Fruit fly (Drosophila melanogaster) whole organism, embryonic: ENCODE results near the gene eas.

ENCODE experiments used
- Adf1 ChIP-seq: fragments of 200-800 bp; sonication (Bioruptor generic); IDR thresholded peaks from 2 replicates; pipeline ENCODE4 v1.3.6; 2022; ENCODE audit warnings: missing biosample characterization, missing genetic modification characterization
- Asciz ChIP-seq: fragments of 200-800 bp; sonication (Bioruptor generic); optimal IDR thresholded peaks from 2 replicates; lab custom pipeline; 2017; ENCODE audit warnings: missing biosample characterization, mild to moderate bottlenecking, missing genetic modification characterization, missing genetic modification reagents
- CG10321 ChIP-seq: fragments of 200-800 bp; sonication (Bioruptor generic); IDR thresholded peaks from 2 replicates; pipeline ENCODE4 v1.3.6; 2022; ENCODE audit warnings: missing biosample characterization, missing genetic modification characterization
- CG11695 ChIP-seq: fragments of 200-800 bp; sonication (Bioruptor generic); IDR thresholded peaks from 3 replicates; pipeline ENCODE4 v1.3.6; 2022; ENCODE audit warnings: missing biosample characterization, missing genetic modification characterization
- CG11723 ChIP-seq: fragments of 200-800 bp; sonication (Bioruptor generic); optimal IDR thresholded peaks from 2 replicates; lab custom pipeline; 2017; ENCODE audit warnings: missing biosample characterization, mild to moderate bottlenecking, missing genetic modification characterization
- CG13624 ChIP-seq: fragments of 200-800 bp; sonication (Bioruptor generic); optimal IDR thresholded peaks from 2 replicates; lab custom pipeline; 2016; ENCODE audit warnings: missing biosample characterization, missing genetic modification characterization
- CG15696 ChIP-seq: fragments of 200-800 bp; sonication (Bioruptor generic); optimal IDR thresholded peaks from 2 replicates; lab custom pipeline; 2019; ENCODE audit warnings: missing biosample characterization, mild to moderate bottlenecking, missing genetic modification characterization, moderate library complexity
- CG16815 ChIP-seq: fragments of 200-800 bp; sonication (Bioruptor generic); optimal IDR thresholded peaks from 3 replicates; lab custom pipeline; 2017; ENCODE audit warnings: missing biosample characterization, mild to moderate bottlenecking, missing genetic modification characterization
- CG17568 ChIP-seq: fragments of 200-800 bp; sonication (Bioruptor generic); optimal IDR thresholded peaks from 2 replicates; lab custom pipeline; 2018; ENCODE audit warnings: missing biosample characterization, mild to moderate bottlenecking, missing genetic modification characterization, moderate library complexity
- CG2116 ChIP-seq: fragments of 200-800 bp; sonication (Bioruptor generic); optimal IDR thresholded peaks from 3 replicates; lab custom pipeline; 2018; ENCODE audit warnings: missing biosample characterization, mild to moderate bottlenecking, missing genetic modification characterization
- CG2120 ChIP-seq: fragments of 200-800 bp; sonication (Bioruptor generic); optimal IDR thresholded peaks from 3 replicates; lab custom pipeline; 2016; ENCODE audit warnings: missing biosample characterization, missing genetic modification characterization
- CG2199 ChIP-seq: fragments of 200-800 bp; sonication (Bioruptor generic); IDR thresholded peaks from 3 replicates; pipeline ENCODE4 v1.3.6; 2022; ENCODE audit warnings: missing biosample characterization, missing genetic modification characterization
- CG4404 ChIP-seq: fragments of 200-800 bp; sonication (Bioruptor generic); IDR thresholded peaks from 2 replicates; pipeline ENCODE4 v1.3.6; 2022; ENCODE audit warnings: missing biosample characterization, missing genetic modification characterization
- CG4424 ChIP-seq: fragments of 200-800 bp; sonication (Bioruptor generic); optimal IDR thresholded peaks from 3 replicates; lab custom pipeline; 2016; ENCODE audit warnings: missing biosample characterization, missing genetic modification characterization
- CG4820 ChIP-seq: fragments of 200-800 bp; sonication (Bioruptor generic); optimal IDR thresholded peaks from 3 replicates; lab custom pipeline; 2016; ENCODE audit warnings: missing biosample characterization, missing genetic modification characterization
- CG5180 ChIP-seq: fragments of 200-800 bp; sonication (Bioruptor generic); optimal IDR thresholded peaks from 3 replicates; lab custom pipeline; 2017; ENCODE audit warnings: missing biosample characterization, missing genetic modification characterization, mild to moderate bottlenecking, moderate library complexity, missing genetic modification reagents
- CG6254 ChIP-seq: fragments of 200-800 bp; sonication (Bioruptor generic); optimal IDR thresholded peaks from 3 replicates; lab custom pipeline; 2017; ENCODE audit warnings: mild to moderate bottlenecking, missing biosample characterization, missing genetic modification reagents, missing genetic modification characterization
- CG6654 ChIP-seq: fragments of 200-800 bp; sonication (Bioruptor generic); optimal IDR thresholded peaks from 2 replicates; lab custom pipeline; 2017; ENCODE audit warnings: missing biosample characterization, mild to moderate bottlenecking, missing genetic modification characterization
- CG7745 ChIP-seq: fragments of 200-800 bp; sonication (Bioruptor generic); optimal IDR thresholded peaks from 2 replicates; lab custom pipeline; 2018; ENCODE audit warnings: missing biosample characterization, mild to moderate bottlenecking, missing genetic modification characterization, moderate library complexity
- D19A ChIP-seq: fragments of 200-800 bp; optimal IDR thresholded peaks from 3 replicates; lab custom pipeline; 2019; ENCODE audit warnings: missing biosample characterization, mild to moderate bottlenecking, missing genetic modification characterization, moderate library complexity
- Dfd ChIP-seq, 2 experiments: fragments of >200 bp; optimal IDR thresholded peaks; 2 replicates each; lab custom pipeline; 2017; ENCODE audit warnings: missing biosample characterization in 2 of 2, missing genetic modification characterization in 2 of 2
- Dll ChIP-seq: fragments of 200-800 bp; sonication (Bioruptor generic); IDR thresholded peaks from 4 replicates; pipeline ENCODE4 v1.3.6; 2022; ENCODE audit warnings: missing biosample characterization, missing genetic modification characterization; ENCODE audit not compliant: partially characterized antibody
- Doc3 ChIP-seq: fragments of 200-800 bp; sonication (Bioruptor generic); IDR thresholded peaks from 3 replicates; pipeline ENCODE4 v1.3.6; 2022; ENCODE audit warnings: missing biosample characterization, missing genetic modification characterization; ENCODE audit not compliant: partially characterized antibody
- Fer3 ChIP-seq: fragments of 200-800 bp; sonication (Bioruptor generic); optimal IDR thresholded peaks from 2 replicates; lab custom pipeline; 2018; ENCODE audit warnings: missing biosample characterization, mild to moderate bottlenecking, missing genetic modification characterization, moderate library complexity
- GATAe ChIP-seq: fragments of 200-800 bp; sonication (Bioruptor generic); conservative IDR thresholded peaks from 2 replicates; pipeline ENCODE4 v1.3.6; 2022; ENCODE audit warnings: missing biosample characterization, missing genetic modification characterization
- HLH3B ChIP-seq: fragments of 200-800 bp; sonication (Bioruptor generic); IDR thresholded peaks from 2 replicates; pipeline ENCODE4 v1.3.6; 2022; ENCODE audit warnings: missing biosample characterization, missing genetic modification characterization
- Meics ChIP-seq: fragments of 200-800 bp; sonication (Bioruptor generic); optimal IDR thresholded peaks from 2 replicates; lab custom pipeline; 2017; ENCODE audit warnings: missing biosample characterization, mild to moderate bottlenecking, missing genetic modification characterization
- Nf-YB ChIP-seq: fragments of 200-800 bp; sonication (Bioruptor generic); optimal IDR thresholded peaks from 3 replicates; lab custom pipeline; 2019; ENCODE audit warnings: missing biosample characterization, mild to moderate bottlenecking, missing genetic modification characterization, moderate library complexity
- NfI ChIP-seq: fragments of 200-800 bp; sonication (Bioruptor generic); optimal IDR thresholded peaks from 3 replicates; lab custom pipeline; 2018; ENCODE audit warnings: missing biosample characterization, mild to moderate bottlenecking, missing genetic modification characterization, moderate library complexity
- PHDP ChIP-seq: fragments of 200-800 bp; sonication (Bioruptor generic); optimal IDR thresholded peaks from 3 replicates; lab custom pipeline; 2018; ENCODE audit warnings: missing biosample characterization, mild to moderate bottlenecking, missing genetic modification characterization, moderate library complexity
- Ravus ChIP-seq: fragments of 200-800 bp; sonication (Bioruptor generic); IDR thresholded peaks from 2 replicates; pipeline ENCODE4 v1.3.6; 2022; ENCODE audit warnings: missing biosample characterization, missing genetic modification characterization
- Scr ChIP-seq: fragments of 200-800 bp; sonication (Bioruptor generic); IDR thresholded peaks from 2 replicates; pipeline ENCODE4 v1.3.6; 2022; ENCODE audit warnings: missing biosample characterization, missing genetic modification characterization; ENCODE audit not compliant: partially characterized antibody
- Sin3A ChIP-seq: fragments of >200 bp; optimal IDR thresholded peaks from 2 replicates; lab custom pipeline; 2018
- Sry-β ChIP-seq: fragments of 200-800 bp; sonication (Bioruptor generic); optimal IDR thresholded peaks from 2 replicates; lab custom pipeline; 2018; ENCODE audit warnings: missing biosample characterization, mild to moderate bottlenecking, missing genetic modification characterization, moderate library complexity
- Stat92E ChIP-seq, 3 experiments: fragments of >200 bp in 2 of 3; fragments of 200-800 bp in 1 of 3; sonication (Bioruptor generic) in 1 of 3; optimal IDR thresholded peaks; 2 replicates each; lab custom pipeline; 2017 to 2019; ENCODE audit warnings: missing biosample characterization in 3 of 3, missing genetic modification characterization in 3 of 3, mild to moderate bottlenecking in 1 of 3, moderate library complexity in 1 of 3
- ara ChIP-seq: fragments of 200-800 bp; sonication (Bioruptor generic); IDR thresholded peaks from 2 replicates; pipeline ENCODE4 v1.3.6; 2022; ENCODE audit warnings: missing biosample characterization, missing genetic modification characterization
- cas ChIP-seq: fragments of 200-800 bp; sonication (Bioruptor generic); IDR thresholded peaks from 2 replicates; pipeline ENCODE4 v1.3.6; 2022; ENCODE audit warnings: missing biosample characterization, missing genetic modification characterization
- crp ChIP-seq, 2 experiments: fragments of 200-800 bp; sonication (Bioruptor generic); optimal IDR thresholded peaks; 2 replicates in 1 of 2; 3 replicates in 1 of 2; lab custom pipeline; 2017; ENCODE audit warnings: missing biosample characterization in 2 of 2, missing genetic modification characterization in 2 of 2, mild to moderate bottlenecking in 1 of 2, moderate library complexity in 1 of 2
- danr ChIP-seq: fragments of 200-800 bp; sonication (Bioruptor generic); IDR thresholded peaks from 2 replicates; pipeline ENCODE4 v1.3.6; 2022; ENCODE audit warnings: missing biosample characterization, missing genetic modification characterization
- fu2 ChIP-seq: fragments of 200-800 bp; sonication (Bioruptor generic); optimal IDR thresholded peaks from 2 replicates; lab custom pipeline; 2016; ENCODE audit warnings: missing biosample characterization, missing genetic modification characterization
- grau ChIP-seq: fragments of 200-800 bp; optimal IDR thresholded peaks from 3 replicates; lab custom pipeline; 2019; ENCODE audit warnings: missing biosample characterization, mild to moderate bottlenecking, missing genetic modification characterization, moderate library complexity
- jumu ChIP-seq: fragments of 200-800 bp; sonication (Bioruptor generic); optimal IDR thresholded peaks from 3 replicates; lab custom pipeline; 2016; ENCODE audit warnings: missing biosample characterization, missing genetic modification characterization
- kni ChIP-seq: fragments of 200-800 bp; sonication (Bioruptor generic); optimal IDR thresholded peaks from 3 replicates; lab custom pipeline; 2017; ENCODE audit warnings: mild to moderate bottlenecking, missing biosample characterization, missing genetic modification reagents, missing genetic modification characterization
- lmd ChIP-seq: fragments of 200-800 bp; sonication (Bioruptor generic); IDR thresholded peaks from 2 replicates; pipeline ENCODE4 v1.3.6; 2022; ENCODE audit warnings: missing biosample characterization, missing genetic modification characterization
- pb ChIP-seq: fragments of 200-800 bp; sonication (Bioruptor generic); optimal IDR thresholded peaks from 3 replicates; lab custom pipeline; 2016; ENCODE audit warnings: missing biosample characterization, missing genetic modification characterization
- pnt ChIP-seq: fragments of 200-800 bp; sonication (Bioruptor generic); optimal IDR thresholded peaks from 3 replicates; lab custom pipeline; 2016; ENCODE audit warnings: missing biosample characterization, missing genetic modification characterization
- repo ChIP-seq: fragments of 200-800 bp; sonication (Bioruptor generic); optimal IDR thresholded peaks from 2 replicates; lab custom pipeline; 2016; ENCODE audit warnings: missing biosample characterization, missing genetic modification characterization
- sd ChIP-seq: fragments of 200-800 bp; sonication (Bioruptor generic); optimal IDR thresholded peaks from 3 replicates; lab custom pipeline; 2018; ENCODE audit warnings: missing biosample characterization, mild to moderate bottlenecking, missing genetic modification characterization, moderate library complexity
- sqz ChIP-seq: fragments of 200-800 bp; sonication (Bioruptor generic); optimal IDR thresholded peaks from 3 replicates; lab custom pipeline; 2018; ENCODE audit warnings: missing biosample characterization, mild to moderate bottlenecking, missing genetic modification characterization
- trh ChIP-seq: fragments of 200-800 bp; sonication (Bioruptor generic); optimal IDR thresholded peaks from 2 replicates; lab custom pipeline; 2016; ENCODE audit warnings: missing biosample characterization, missing genetic modification characterization

eas gene

DNA sequence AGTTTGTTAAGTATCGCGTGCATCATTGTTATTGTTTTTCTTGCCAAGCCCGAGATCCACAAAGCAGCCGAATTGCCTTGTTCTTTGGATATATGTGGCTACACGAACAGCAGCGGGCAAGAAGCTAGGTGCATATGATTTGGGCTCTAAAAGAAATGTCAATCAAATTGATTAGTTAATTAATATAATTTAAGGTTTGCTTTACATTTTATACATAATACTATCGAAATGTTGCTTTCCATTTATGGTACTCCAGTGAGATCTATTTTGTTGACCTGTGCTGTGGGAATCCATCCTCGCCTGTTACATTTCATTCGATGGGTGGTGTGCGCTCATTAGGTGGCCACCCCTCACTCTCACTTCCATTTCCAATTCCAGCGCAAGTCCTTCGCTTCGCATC, 14.7 kb upstream of the eas start (continued):
- peak; percentile 48 for TF ChIP-seq sqz
- TF ChIP-seq CG6254: peak; percentile 72
- TF ChIP-seq CG11695 (GFP tag; lab: Robert Waterston, UW): peak; percentile 78
- TF ChIP-seq jumu (GFP tag; lab: Kevin White, UChicago): peak; percentile 41
- TF ChIP-seq GATAe (GFP tag; lab: Robert Waterston, UW): no peak; the same call in 1 of the 2 replicates
- peak; percentile 42 for TF ChIP-seq Ravus (GFP tag; lab: Robert Waterston, UW)
- TF ChIP-seq Scr (GFP tag; lab: Robert Waterston, UW): no peak
- peak; percentile 77 for TF ChIP-seq CG4424
- peak; percentile 68 for TF ChIP-seq CG4404
- peak; percentile 81 for TF ChIP-seq grau (tag; lab: Kevin White, UChicago)
- peak; percentile 79 for TF ChIP-seq HLH3B
- TF ChIP-seq PHDP: peak; percentile 82
- TF ChIP-seq kni (GFP tag; lab: Kevin White, UChicago): no peak
- TF ChIP-seq Dfd (GFP tag; optimal IDR thresholded peaks at IDR 0.05; lab: Kevin White, UChicago): no peak
- no peak for TF ChIP-seq crp (GFP tag; optimal IDR thresholded peaks at IDR 0.05; lab: Kevin White, UChicago)
- TF ChIP-seq Asciz (GFP tag; lab: Kevin White, UChicago): peak; percentile 67
- TF ChIP-seq danr (GFP tag; lab: Robert Waterston, UW): peak; percentile 39; the same call in 1 of the 2 replicates
- TF ChIP-seq lmd (GFP tag; lab: Robert Waterston, UW): peak; percentile 80
- peak; percentile 41 for TF ChIP-seq CG11723 (GFP tag; lab: Kevin White, UChicago)
- no peak for TF ChIP-seq trh (GFP tag; lab: Kevin White, UChicago)
- peak; percentile 80 for TF ChIP-seq Fer3
- TF ChIP-seq ara (GFP tag; lab: Robert Waterston, UW): peak; percentile 79; the same call in 1 of the 2 replicates
- peak; percentile 24; the same call in 1 of the 2 replicates for TF ChIP-seq Adf1 (GFP tag; lab: Robert Waterston, UW)
- peak; percentile 32 for TF ChIP-seq CG6654 (GFP tag; lab: Kevin White, UChicago)
- TF ChIP-seq repo (GFP tag; lab: Kevin White, UChicago): no peak
- TF ChIP-seq Doc3 (GFP tag; lab: Robert Waterston, UW): no peak
- TF ChIP-seq Dll: no peak
- no peak for TF ChIP-seq pb (GFP tag; lab: Kevin White, UChicago)
- TF ChIP-seq pnt: peak; percentile 48
- no peak for TF ChIP-seq CG17568 (GFP tag; lab: Kevin White, UChicago)
- peak; percentile 67 for TF ChIP-seq CG15696 (tag; lab: Kevin White, UChicago)
- TF ChIP-seq Sin3A (lab: Kevin White, UChicago): no peak
- 0 out of 3 replicates have a peak, but pooled peaks have one; percentile 56 for TF ChIP-seq CG2199 (GFP tag; lab: Robert Waterston, UW)
- peak; percentile 22 for TF ChIP-seq fu2
- TF ChIP-seq NfI (GFP tag; lab: Kevin White, UChicago): peak; percentile 70
- TF ChIP-seq CG16815 (GFP tag; lab: Kevin White, UChicago): peak; percentile 67
- peak; percentile 71 for TF ChIP-seq D19A (tag; lab: Kevin White, UChicago)
- TF ChIP-seq cas (GFP tag; lab: Robert Waterston, UW): no peak
- TF ChIP-seq CG5180 (GFP tag; lab: Kevin White, UChicago): peak; percentile 52
- TF ChIP-seq CG2120 (GFP tag; lab: Kevin White, UChicago): peak; percentile 73
- TF ChIP-seq Meics (GFP tag; lab: Kevin White, UChicago): peak; percentile 79
- peak; percentile 82 for TF ChIP-seq CG4820 (GFP tag; lab: Kevin White, UChicago)
- no peak for TF ChIP-seq Sry-β (GFP tag; lab: Kevin White, UChicago)
- TF ChIP-seq CG2116 (GFP tag; lab: Kevin White, UChicago): peak; percentile 13
- no peak for TF ChIP-seq CG7745 (tag; lab: Kevin White, UChicago)
- peak; percentile 23 for TF ChIP-seq sd (tag; lab: Kevin White, UChicago)
- TF ChIP-seq Nf-YB (GFP tag; lab: Kevin White, UChicago): peak; percentile 50
- peak; percentile 29; the same call in 1 of the 2 replicates for TF ChIP-seq CG10321
- TF ChIP-seq Stat92E (GFP tag; optimal IDR thresholded peaks at IDR 0.05; lab: Kevin White, UChicago): no peak
- peak; percentile 27 for TF ChIP-seq CG13624 (GFP tag; lab: Kevin White, UChicago)
